Fruit fly (Drosophila melanogaster): ENCODE data around the gene Hs2st.

DNA sequence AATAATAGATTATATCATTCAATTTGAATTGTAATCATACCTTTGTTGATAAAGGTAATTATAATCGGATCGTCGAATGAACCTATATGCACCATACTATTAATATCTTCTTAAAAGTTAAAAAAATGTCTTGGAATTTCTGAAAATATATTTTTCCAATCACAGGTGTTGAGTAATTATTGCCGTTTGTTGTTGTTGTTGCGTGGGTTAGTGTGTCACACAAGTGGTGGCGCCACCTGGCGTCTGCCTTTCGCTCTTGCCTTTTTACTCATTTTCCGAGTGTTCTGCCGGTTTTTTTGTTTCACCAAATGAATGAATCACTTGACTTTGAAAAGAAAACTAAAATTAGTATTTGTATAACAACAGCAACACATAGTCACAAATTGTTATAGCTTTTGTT is 29.4 kb downstream of the Hs2st start:
- TF ChIP-seq EcR (GFP tag; optimal IDR thresholded peaks at IDR 0.05) (no peak), CG14655 (GFP tag; optimal IDR thresholded peaks at IDR 0.05) (no peak), Pif1A (GFP tag; optimal IDR thresholded peaks at IDR 0.05) (no peak), CG4496 (GFP tag; IDR thresholded peaks at IDR 0.05) (no peak), fd96Ca (GFP tag; IDR thresholded peaks at IDR 0.05) (no peak)
